Fruit fly (Drosophila melanogaster) whole organism, embryonic: ENCODE results near the gene Glut3.

Experiments used
- CG10209 ChIP-seq: fragments of 200-800 bp; sonication (Bioruptor generic); optimal IDR thresholded peaks from 3 replicates; lab custom pipeline; 2017; ENCODE audit warnings: missing biosample characterization, mild to moderate bottlenecking, missing genetic modification characterization, missing genetic modification reagents
- CG10431 ChIP-seq: fragments of 200-800 bp; sonication (Bioruptor generic); optimal IDR thresholded peaks from 3 replicates; lab custom pipeline; 2018; ENCODE audit warnings: missing biosample characterization, mild to moderate bottlenecking, missing genetic modification characterization
- CG10565 ChIP-seq: fragments of 200-800 bp; sonication (Bioruptor generic); optimal IDR thresholded peaks from 3 replicates; lab custom pipeline; 2016; ENCODE audit warnings: missing biosample characterization, mild to moderate bottlenecking, missing genetic modification characterization
- CG10654 ChIP-seq: fragments of 200-800 bp; sonication (Bioruptor generic); optimal IDR thresholded peaks from 2 replicates; lab custom pipeline; 2016; ENCODE audit warnings: missing biosample characterization, missing genetic modification characterization
- CG10959 ChIP-seq: fragments of 200-800 bp; sonication (Bioruptor generic); IDR thresholded peaks from 2 replicates; pipeline ENCODE4 v1.3.6; 2022; ENCODE audit warnings: missing biosample characterization, missing genetic modification characterization
- CG11085 ChIP-seq: fragments of 200-800 bp; sonication (Bioruptor generic); IDR thresholded peaks from 2 replicates; pipeline ENCODE4 v1.3.6; 2022; ENCODE audit warnings: missing biosample characterization, missing genetic modification characterization
- CG12391 ChIP-seq: fragments of 200-800 bp; sonication (Bioruptor generic); optimal IDR thresholded peaks from 3 replicates; lab custom pipeline; 2018; ENCODE audit warnings: missing biosample characterization, mild to moderate bottlenecking, missing genetic modification characterization, moderate library complexity
- CG14441 ChIP-seq: fragments of 200-800 bp; sonication (Bioruptor generic); IDR thresholded peaks from 2 replicates; pipeline ENCODE4 v1.3.6; 2022; ENCODE audit warnings: missing biosample characterization, missing genetic modification characterization
- CG1602 ChIP-seq: fragments of 200-800 bp; sonication (Bioruptor generic); optimal IDR thresholded peaks from 3 replicates; lab custom pipeline; 2016; ENCODE audit warnings: missing biosample characterization, missing genetic modification characterization
- CG17385 ChIP-seq: fragments of 200-800 bp; sonication (Bioruptor generic); optimal IDR thresholded peaks from 3 replicates; lab custom pipeline; 2018; ENCODE audit warnings: missing biosample characterization, mild to moderate bottlenecking, missing genetic modification characterization
- CG2120 ChIP-seq: fragments of 200-800 bp; sonication (Bioruptor generic); optimal IDR thresholded peaks from 3 replicates; lab custom pipeline; 2016; ENCODE audit warnings: missing biosample characterization, missing genetic modification characterization
- CG3995 ChIP-seq: fragments of 200-800 bp; sonication (Bioruptor generic); optimal IDR thresholded peaks from 3 replicates; lab custom pipeline; 2016; ENCODE audit warnings: missing biosample characterization, missing genetic modification characterization
- CG43689 ChIP-seq: fragments of 200-800 bp; sonication (Bioruptor generic); IDR thresholded peaks from 2 replicates; pipeline ENCODE4 v1.3.6; 2022; ENCODE audit warnings: missing biosample characterization, missing genetic modification characterization
- CG4730 ChIP-seq: fragments of 200-800 bp; sonication (Bioruptor generic); IDR thresholded peaks from 2 replicates; pipeline ENCODE4 v1.3.6; 2022; ENCODE audit warnings: missing biosample characterization, missing genetic modification characterization
- CG8281 ChIP-seq: fragments of 200-800 bp; sonication (Bioruptor generic); optimal IDR thresholded peaks from 2 replicates; lab custom pipeline; 2018; ENCODE audit warnings: missing biosample characterization, mild to moderate bottlenecking, missing genetic modification characterization, moderate library complexity
- CG8388 ChIP-seq: fragments of 200-800 bp; sonication (Bioruptor generic); optimal IDR thresholded peaks from 2 replicates; lab custom pipeline; 2019; ENCODE audit warnings: missing biosample characterization, mild to moderate bottlenecking, missing genetic modification characterization, moderate library complexity
- CG9215 ChIP-seq: fragments of 200-800 bp; sonication (Bioruptor generic); IDR thresholded peaks from 2 replicates; pipeline ENCODE4 v1.3.6; 2022; ENCODE audit warnings: missing biosample characterization, missing genetic modification characterization
- Dad ChIP-seq: fragments of 200-800 bp; sonication (Bioruptor generic); optimal IDR thresholded peaks from 3 replicates; lab custom pipeline; 2016; ENCODE audit warnings: missing biosample characterization, missing genetic modification characterization
- Dip2 ChIP-seq: fragments of 200-800 bp; sonication (Bioruptor generic); IDR thresholded peaks from 2 replicates; pipeline ENCODE4 v1.3.6; 2022; ENCODE audit warnings: missing biosample characterization, missing genetic modification characterization
- Dip3 ChIP-seq: fragments of 200-800 bp; sonication (Bioruptor generic); optimal IDR thresholded peaks from 3 replicates; lab custom pipeline; 2016; ENCODE audit warnings: missing biosample characterization, missing genetic modification characterization
- Dp ChIP-seq: fragments of 200-800 bp; sonication (Bioruptor generic); optimal IDR thresholded peaks from 2 replicates; lab custom pipeline; 2018; ENCODE audit warnings: missing biosample characterization, mild to moderate bottlenecking, missing genetic modification characterization, moderate library complexity
- Hey ChIP-seq: fragments of 200-800 bp; sonication (Bioruptor generic); optimal IDR thresholded peaks from 3 replicates; lab custom pipeline; 2018; ENCODE audit warnings: missing biosample characterization, mild to moderate bottlenecking, missing genetic modification characterization
- Jarid2 ChIP-seq: fragments of 200-800 bp; sonication (Bioruptor generic); optimal IDR thresholded peaks from 3 replicates; lab custom pipeline; 2017; ENCODE audit warnings: mild to moderate bottlenecking, missing biosample characterization, missing genetic modification reagents, missing genetic modification characterization
- Lhr ChIP-seq: fragments of 200-800 bp; sonication (Bioruptor generic); optimal IDR thresholded peaks from 3 replicates; lab custom pipeline; 2017; ENCODE audit warnings: mild to moderate bottlenecking, missing biosample characterization, missing genetic modification reagents, missing genetic modification characterization
- Mad ChIP-seq: fragments of 200-800 bp; sonication (Bioruptor generic); optimal IDR thresholded peaks from 2 replicates; lab custom pipeline; 2016; ENCODE audit warnings: missing biosample characterization, missing genetic modification characterization
- Meics ChIP-seq: fragments of 200-800 bp; sonication (Bioruptor generic); optimal IDR thresholded peaks from 2 replicates; lab custom pipeline; 2017; ENCODE audit warnings: missing biosample characterization, mild to moderate bottlenecking, missing genetic modification characterization
- NFAT ChIP-seq: fragments of 200-800 bp; sonication (Bioruptor generic); IDR thresholded peaks from 2 replicates; pipeline ENCODE4 v1.3.6; 2022; ENCODE audit warnings: missing biosample characterization, missing genetic modification characterization
- Nf-YB ChIP-seq: fragments of 200-800 bp; sonication (Bioruptor generic); optimal IDR thresholded peaks from 3 replicates; lab custom pipeline; 2019; ENCODE audit warnings: missing biosample characterization, mild to moderate bottlenecking, missing genetic modification characterization, moderate library complexity
- Pdp1 ChIP-seq, 2 experiments: fragments of 200-800 bp; sonication (Bioruptor generic); optimal IDR thresholded peaks; 3 replicates each; lab custom pipeline; 2016; ENCODE audit warnings: missing biosample characterization in 2 of 2, missing genetic modification characterization in 2 of 2, mild to moderate bottlenecking in 1 of 2, moderate library complexity in 1 of 2
- Poxn ChIP-seq: fragments of 200-800 bp; sonication (Bioruptor generic); IDR thresholded peaks from 2 replicates; pipeline ENCODE4 v1.3.6; 2022; ENCODE audit warnings: missing biosample characterization, missing genetic modification characterization
- Ravus ChIP-seq: fragments of 200-800 bp; sonication (Bioruptor generic); IDR thresholded peaks from 2 replicates; pipeline ENCODE4 v1.3.6; 2022; ENCODE audit warnings: missing biosample characterization, missing genetic modification characterization
- Rx ChIP-seq: fragments of 200-800 bp; sonication (Bioruptor generic); IDR thresholded peaks from 2 replicates; pipeline ENCODE4 v1.3.6; 2022; ENCODE audit warnings: missing biosample characterization, missing genetic modification characterization
- Scr ChIP-seq: fragments of 200-800 bp; sonication (Bioruptor generic); IDR thresholded peaks from 2 replicates; pipeline ENCODE4 v1.3.6; 2022; ENCODE audit warnings: missing biosample characterization, missing genetic modification characterization; ENCODE audit not compliant: partially characterized antibody
- Ssrp ChIP-seq: fragments of 200-800 bp; sonication (Bioruptor generic); optimal IDR thresholded peaks from 2 replicates; lab custom pipeline; 2018; ENCODE audit warnings: missing biosample characterization, mild to moderate bottlenecking, missing genetic modification characterization, moderate library complexity
- Stat92E ChIP-seq, 3 experiments: fragments of >200 bp in 2 of 3; fragments of 200-800 bp in 1 of 3; sonication (Bioruptor generic) in 1 of 3; optimal IDR thresholded peaks; 2 replicates each; lab custom pipeline; 2017 to 2019; ENCODE audit warnings: missing biosample characterization in 3 of 3, missing genetic modification characterization in 3 of 3, mild to moderate bottlenecking in 1 of 3, moderate library complexity in 1 of 3
- abd-A ChIP-seq: fragments of 200-800 bp; sonication (Bioruptor generic); optimal IDR thresholded peaks from 3 replicates; lab custom pipeline; 2019; ENCODE audit warnings: missing biosample characterization, mild to moderate bottlenecking, missing genetic modification characterization, moderate library complexity
- bcd ChIP-seq: fragments of 200-800 bp; sonication (Bioruptor generic); optimal IDR thresholded peaks from 2 replicates; lab custom pipeline; 2017; ENCODE audit warnings: missing biosample characterization, mild to moderate bottlenecking, missing genetic modification characterization
- dmrt99B ChIP-seq: fragments of 200-800 bp; sonication (Bioruptor generic); optimal IDR thresholded peaks from 2 replicates; lab custom pipeline; 2018; ENCODE audit warnings: missing biosample characterization, mild to moderate bottlenecking, missing genetic modification characterization, moderate library complexity
- emc ChIP-seq: fragments of 200-800 bp; sonication (Bioruptor generic); optimal IDR thresholded peaks from 2 replicates; lab custom pipeline; 2016; ENCODE audit warnings: missing biosample characterization, missing genetic modification characterization
- fu2 ChIP-seq: fragments of 200-800 bp; sonication (Bioruptor generic); optimal IDR thresholded peaks from 2 replicates; lab custom pipeline; 2016; ENCODE audit warnings: missing biosample characterization, missing genetic modification characterization
- jumu ChIP-seq: fragments of 200-800 bp; sonication (Bioruptor generic); optimal IDR thresholded peaks from 3 replicates; lab custom pipeline; 2016; ENCODE audit warnings: missing biosample characterization, missing genetic modification characterization
- nom ChIP-seq: fragments of 200-800 bp; sonication (Bioruptor generic); optimal IDR thresholded peaks from 2 replicates; lab custom pipeline; 2017; ENCODE audit warnings: missing biosample characterization, missing genetic modification characterization, mild to moderate bottlenecking, moderate library complexity, missing genetic modification reagents
- sens-2 ChIP-seq: fragments of 200-800 bp; sonication (Bioruptor generic); IDR thresholded peaks from 2 replicates; pipeline ENCODE4 v1.3.6; 2022; ENCODE audit warnings: missing biosample characterization, missing genetic modification characterization
- shn ChIP-seq: fragments of 200-800 bp; sonication (Bioruptor generic); optimal IDR thresholded peaks from 3 replicates; lab custom pipeline; 2016; ENCODE audit warnings: missing biosample characterization, missing genetic modification characterization
- sim ChIP-seq: fragments of 200-800 bp; sonication (Bioruptor generic); IDR thresholded peaks from 2 replicates; pipeline ENCODE4 v1.3.6; 2022; ENCODE audit warnings: missing biosample characterization, missing genetic modification characterization
- sob ChIP-seq: fragments of 200-800 bp; sonication (Bioruptor generic); IDR thresholded peaks from 2 replicates; pipeline ENCODE4 v1.3.6; 2022; ENCODE audit warnings: missing biosample characterization, missing genetic modification characterization
- tgo ChIP-seq: fragments of 200-800 bp; sonication (Bioruptor generic); IDR thresholded peaks from 3 replicates; pipeline ENCODE4 v1.3.6; 2022; ENCODE audit warnings: missing biosample characterization, missing genetic modification characterization
- trh ChIP-seq: fragments of 200-800 bp; sonication (Bioruptor generic); optimal IDR thresholded peaks from 2 replicates; lab custom pipeline; 2016; ENCODE audit warnings: missing biosample characterization, missing genetic modification characterization
- usp ChIP-seq: fragments of >200 bp; optimal IDR thresholded peaks from 2 replicates; lab custom pipeline; 2017; ENCODE audit warnings: missing biosample characterization, missing genetic modification characterization
- vvl ChIP-seq: fragments of 200-800 bp; sonication (Bioruptor generic); IDR thresholded peaks from 2 replicates; pipeline ENCODE4 v1.3.6; 2022; ENCODE audit warnings: missing biosample characterization, missing genetic modification characterization

Gene Glut3

DNA sequence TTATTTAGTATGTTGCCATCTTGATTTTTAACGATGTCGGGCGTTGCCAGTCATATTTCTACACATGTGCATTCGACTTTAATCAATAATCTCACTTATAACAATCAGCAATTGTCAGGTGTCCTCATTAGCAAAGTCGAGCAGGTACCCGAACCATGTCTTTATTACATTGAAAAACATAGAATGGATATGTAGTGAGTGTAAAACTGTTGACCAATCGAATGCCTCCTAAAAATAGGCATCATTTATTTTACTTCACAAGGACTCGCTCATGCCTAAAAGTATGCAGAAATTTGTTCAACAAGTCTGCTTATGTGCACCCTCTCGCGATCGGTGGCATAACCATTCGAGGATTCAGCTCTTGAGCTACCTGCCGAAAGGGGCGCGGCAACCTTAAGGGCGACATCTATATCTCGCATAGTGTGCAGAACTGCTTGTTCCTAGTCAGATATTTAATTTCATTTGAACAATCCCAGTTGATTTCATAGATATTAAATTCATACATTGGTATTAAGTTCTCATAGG, 10.5 kb downstream of the Glut3 start:
- peak; percentile 61 for TF ChIP-seq sim (GFP tag; lab: Robert Waterston, UW)
- peak; percentile 83 for TF ChIP-seq CG14441
- peak; percentile 81 for TF ChIP-seq Dip3
- peak; percentile 86 for TF ChIP-seq emc (GFP tag; lab: Kevin White, UChicago)
- peak; percentile 29 for TF ChIP-seq Dp (GFP tag; lab: Kevin White, UChicago)
- TF ChIP-seq Mad (GFP tag; lab: Kevin White, UChicago): peak; percentile 92
- TF ChIP-seq Nf-YB (GFP tag; lab: Kevin White, UChicago): peak; percentile 45
- TF ChIP-seq Stat92E (GFP tag; optimal IDR thresholded peaks at IDR 0.05; lab: Kevin White, UChicago): no peak
- peak; percentile 85 for TF ChIP-seq CG10565
- TF ChIP-seq trh (GFP tag; lab: Kevin White, UChicago): peak; percentile 81
- peak; percentile 89 for TF ChIP-seq CG10209 (GFP tag; lab: Kevin White, UChicago)
- peak; percentile 94 for TF ChIP-seq Lhr (GFP tag; lab: Kevin White, UChicago)
- peak; percentile 81 for TF ChIP-seq CG8281 (tag; lab: Kevin White, UChicago)
- peak; percentile 88 for TF ChIP-seq fu2 (GFP tag; lab: Kevin White, UChicago)
- TF ChIP-seq nom: peak; percentile 24
- peak; percentile 78 for TF ChIP-seq tgo (GFP tag; lab: Robert Waterston, UW)
- TF ChIP-seq CG3995 (GFP tag; lab: Kevin White, UChicago): peak; percentile 85
- TF ChIP-seq sob (GFP tag; lab: Robert Waterston, UW): peak; percentile 88
- TF ChIP-seq CG9215 (GFP tag; lab: Robert Waterston, UW): peak; percentile 63
- peak; percentile 78 for TF ChIP-seq Jarid2
- TF ChIP-seq Pdp1 (GFP tag; optimal IDR thresholded peaks at IDR 0.05; lab: Kevin White, UChicago): peak; percentile 90 to 93
- TF ChIP-seq Dad (GFP tag; lab: Kevin White, UChicago): peak; percentile 94
- peak; percentile 93 for TF ChIP-seq CG10959 (GFP tag; lab: Robert Waterston, UW)
- TF ChIP-seq CG11085: peak; percentile 86
- TF ChIP-seq NFAT (GFP tag; lab: Robert Waterston, UW): peak; percentile 96
- TF ChIP-seq CG17385 (GFP tag; lab: Kevin White, UChicago): peak; percentile 80
- no peak for TF ChIP-seq Poxn
- peak; percentile 66 for TF ChIP-seq CG12391 (tag; lab: Kevin White, UChicago)
- TF ChIP-seq CG10431 (GFP tag; lab: Kevin White, UChicago): peak; percentile 73
- TF ChIP-seq Dip2 (GFP tag; lab: Robert Waterston, UW): peak; percentile 97
- no peak for TF ChIP-seq usp (GFP tag; lab: Kevin White, UChicago)
- TF ChIP-seq Meics (GFP tag; lab: Kevin White, UChicago): peak; percentile 93
- peak; percentile 84 for TF ChIP-seq CG2120 (GFP tag; lab: Kevin White, UChicago)
- peak; percentile 86 for TF ChIP-seq abd-A (tag; lab: Kevin White, UChicago)
- TF ChIP-seq Ravus (GFP tag; lab: Robert Waterston, UW): peak; percentile 43
- peak; percentile 93 for TF ChIP-seq sens-2 (GFP tag; lab: Robert Waterston, UW)
- TF ChIP-seq CG4730: peak; percentile 79
- peak; percentile 68 for TF ChIP-seq dmrt99B (tag; lab: Kevin White, UChicago)
- peak; percentile 90 for TF ChIP-seq CG10654 (GFP tag; lab: Kevin White, UChicago)
- peak; percentile 33 for TF ChIP-seq CG8388 (GFP tag; lab: Kevin White, UChicago)
- TF ChIP-seq bcd (GFP tag; lab: Kevin White, UChicago): peak; percentile 95
- TF ChIP-seq Hey (tag; lab: Kevin White, UChicago): peak; percentile 69
- peak; percentile 95 for TF ChIP-seq shn
- peak; percentile 92 for TF ChIP-seq jumu (GFP tag; lab: Kevin White, UChicago)
- TF ChIP-seq Rx (GFP tag; lab: Robert Waterston, UW): peak; percentile 92
- TF ChIP-seq Scr (GFP tag; lab: Robert Waterston, UW): no peak
- TF ChIP-seq CG43689 (GFP tag; lab: Robert Waterston, UW): peak; percentile 66; the same call in 1 of the 2 replicates
- TF ChIP-seq vvl (GFP tag; lab: Robert Waterston, UW): peak; percentile 93
- peak; percentile 89 for TF ChIP-seq CG1602 (GFP tag; lab: Kevin White, UChicago)
- TF ChIP-seq Ssrp (tag; lab: Kevin White, UChicago): peak; percentile 47
